Fruit fly (Drosophila melanogaster): ENCODE results near the gene alphaKap4.

Gene alphaKap4

dm6 chr3L:5974575-5975421, 36.0 kb downstream of the alphaKap4 start:
- TF ChIP-seq noc (tag; optimal IDR thresholded peaks at IDR 0.05) = no peak

- TF ChIP-seq noc (tag; optimal IDR thresholded peaks at IDR 0.05) = no peak
Measured at dm6 chr3L:5971440-5971839, 39.4 kb downstream of the alphaKap4 start.

dm6 chr3L:5970169-5970568, 40.7 kb downstream of the alphaKap4 start:
- TF ChIP-seq noc (tag; optimal IDR thresholded peaks at IDR 0.05) = no peak

- no peak for TF ChIP-seq noc (tag; optimal IDR thresholded peaks at IDR 0.05)
Measured at dm6 chr3L:5969122-5969521, 41.7 kb downstream of the alphaKap4 start.

- TF ChIP-seq noc (tag; optimal IDR thresholded peaks at IDR 0.05) = no peak
Measured at dm6 chr3L:5968695-5969094, 42.1 kb downstream of the alphaKap4 start.

- TF ChIP-seq noc (tag; optimal IDR thresholded peaks at IDR 0.05) = no peak
Measured at dm6 chr3L:5966850-5967418, 43.9 kb downstream of the alphaKap4 start.

- TF ChIP-seq noc (tag; optimal IDR thresholded peaks at IDR 0.05) = no peak
Measured at dm6 chr3L:5964399-5964798, 46.4 kb downstream of the alphaKap4 start.
